Fruit fly (Drosophila melanogaster) whole organism, pupa: Measurements from ENCODE around the gene sds22.

Experiments
- CG10348 ChIP-seq: fragments of 200-800 bp; sonication (Bioruptor generic); IDR thresholded peaks from 2 replicates; pipeline ENCODE4 v1.3.6; 2022; ENCODE audit warnings: missing biosample characterization, missing genetic modification characterization
- CG12605 ChIP-seq: fragments of 200-800 bp; sonication (Bioruptor generic); IDR thresholded peaks from 2 replicates; pipeline ENCODE4 v1.3.6; 2022; ENCODE audit warnings: missing biosample characterization, missing genetic modification characterization
- CG13204 ChIP-seq: fragments of 200-800 bp; sonication (Bioruptor generic); optimal IDR thresholded peaks from 2 replicates; lab custom pipeline; 2018; ENCODE audit warnings: missing biosample characterization, mild to moderate bottlenecking, missing genetic modification characterization, moderate library complexity
- CG14655 ChIP-seq: fragments of 200-800 bp; sonication (Bioruptor generic); optimal IDR thresholded peaks from 3 replicates; lab custom pipeline; 2017; ENCODE audit warnings: mild to moderate bottlenecking, missing biosample characterization, missing genetic modification reagents, missing genetic modification characterization
- CG15710 ChIP-seq: fragments of 200-800 bp; sonication (Bioruptor generic); optimal IDR thresholded peaks from 2 replicates; lab custom pipeline; 2018; ENCODE audit warnings: missing biosample characterization, mild to moderate bottlenecking, missing genetic modification characterization, moderate library complexity
- CG17806 ChIP-seq: fragments of 200-800 bp; sonication (Bioruptor generic); optimal IDR thresholded peaks from 2 replicates; lab custom pipeline; 2018; ENCODE audit warnings: missing biosample characterization, mild to moderate bottlenecking, missing genetic modification characterization, moderate library complexity
- CG32121 ChIP-seq: fragments of 200-800 bp; sonication (Bioruptor generic); IDR thresholded peaks from 2 replicates; pipeline ENCODE4 v1.3.6; 2022; ENCODE audit warnings: missing biosample characterization, missing genetic modification characterization
- CG34367 ChIP-seq: fragments of 200-800 bp; sonication (Bioruptor generic); optimal IDR thresholded peaks from 2 replicates; lab custom pipeline; 2018; ENCODE audit warnings: missing biosample characterization, mild to moderate bottlenecking, missing genetic modification characterization
- CG4496 ChIP-seq: fragments of 200-800 bp; sonication (Bioruptor generic); IDR thresholded peaks from 3 replicates; pipeline ENCODE4 v1.3.6; 2022; ENCODE audit warnings: missing biosample characterization, missing genetic modification characterization
- CG8159 ChIP-seq: fragments of 200-800 bp; sonication (Bioruptor generic); optimal IDR thresholded peaks from 3 replicates; lab custom pipeline; 2018; ENCODE audit warnings: missing biosample characterization, mild to moderate bottlenecking, missing genetic modification characterization, moderate library complexity
- CG8301 ChIP-seq: fragments of 200-800 bp; sonication (Bioruptor generic); optimal IDR thresholded peaks from 2 replicates; lab custom pipeline; 2018; ENCODE audit warnings: missing biosample characterization, mild to moderate bottlenecking, missing genetic modification characterization
- CG9948 ChIP-seq: fragments of 200-800 bp; sonication (Bioruptor generic); optimal IDR thresholded peaks from 2 replicates; lab custom pipeline; 2018; ENCODE audit warnings: missing biosample characterization, mild to moderate bottlenecking, missing genetic modification characterization, moderate library complexity
- D1 ChIP-seq: fragments of 200-800 bp; sonication (Bioruptor generic); optimal IDR thresholded peaks from 2 replicates; lab custom pipeline; 2018; ENCODE audit warnings: missing biosample characterization, mild to moderate bottlenecking, missing genetic modification characterization, moderate library complexity
- EcR ChIP-seq: fragments of 200-800 bp; sonication (Bioruptor generic); optimal IDR thresholded peaks from 3 replicates; lab custom pipeline; 2019; ENCODE audit warnings: missing biosample characterization, missing genetic modification characterization, mild to moderate bottlenecking, moderate library complexity, missing genetic modification reagents
- Ets98B ChIP-seq: fragments of 200-800 bp; sonication (Bioruptor generic); IDR thresholded peaks from 2 replicates; pipeline ENCODE4 v1.3.6; 2022; ENCODE audit warnings: missing biosample characterization, missing genetic modification characterization
- Pif1A ChIP-seq: fragments of 200-800 bp; sonication (Bioruptor generic); optimal IDR thresholded peaks from 3 replicates; lab custom pipeline; 2016; ENCODE audit warnings: missing biosample characterization, missing genetic modification characterization
- Pif1B ChIP-seq: fragments of 200-800 bp; sonication (Bioruptor generic); optimal IDR thresholded peaks from 3 replicates; lab custom pipeline; 2016; ENCODE audit warnings: missing biosample characterization, missing genetic modification characterization
- Snoo ChIP-seq: fragments of 200-800 bp; sonication (Bioruptor generic); optimal IDR thresholded peaks from 3 replicates; lab custom pipeline; 2017; ENCODE audit warnings: missing biosample characterization, mild to moderate bottlenecking, missing genetic modification characterization, inconsistent platforms
- fd96Ca ChIP-seq: fragments of 200-800 bp; sonication (Bioruptor generic); IDR thresholded peaks from 3 replicates; pipeline ENCODE4 v1.3.6; 2022; ENCODE audit warnings: missing biosample characterization, missing genetic modification characterization
- gl ChIP-seq: fragments of 200-800 bp; sonication (Bioruptor generic); optimal IDR thresholded peaks from 2 replicates; lab custom pipeline; 2018; ENCODE audit warnings: missing biosample characterization, mild to moderate bottlenecking, missing genetic modification characterization
- rn ChIP-seq: fragments of 200-800 bp; sonication (Bioruptor generic); IDR thresholded peaks from 2 replicates; pipeline ENCODE4 v1.3.6; 2022; ENCODE audit warnings: missing biosample characterization, missing genetic modification characterization

The sds22 gene

DNA sequence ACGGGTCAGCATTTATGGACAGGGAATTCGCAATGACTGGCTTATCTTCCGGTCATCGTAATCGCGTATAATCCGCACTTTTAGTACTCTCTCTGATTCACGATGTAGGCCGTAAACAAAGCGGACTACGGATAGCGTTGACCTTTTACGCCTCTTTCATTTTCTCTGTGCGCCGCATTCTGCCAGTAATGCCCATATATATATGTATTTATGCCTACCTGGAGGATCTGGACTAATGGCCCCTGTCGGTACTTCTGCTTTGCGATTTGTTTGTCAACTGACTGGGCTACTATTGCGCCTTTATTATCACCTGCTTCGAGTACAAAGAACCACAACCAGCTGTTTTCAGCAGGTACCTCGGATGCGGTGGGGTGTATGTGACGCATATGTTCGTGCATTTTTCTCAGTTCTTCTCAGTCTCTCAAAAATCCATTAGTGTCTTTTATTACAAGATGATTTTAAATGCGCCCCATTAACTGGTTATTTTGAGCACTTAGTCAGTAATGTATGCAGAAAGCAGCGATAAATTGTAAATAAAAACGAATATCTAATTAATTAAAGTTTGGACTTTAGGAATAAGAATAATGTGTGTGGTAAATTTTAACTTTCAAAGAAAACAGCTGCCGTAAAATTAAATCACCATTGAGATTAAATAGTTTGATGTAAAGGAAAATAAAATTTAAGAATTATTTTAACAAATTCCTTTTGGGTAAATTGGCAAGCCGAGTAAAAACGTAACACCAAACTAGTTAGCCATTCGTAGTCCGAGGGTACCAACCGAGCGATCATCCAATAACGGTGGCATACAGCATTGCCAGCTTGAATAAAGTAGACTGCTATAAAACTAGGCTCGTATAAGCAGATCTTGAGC lies 3.2 kb downstream of the sds22 start, which contains the start of gene CREG:
Gene CREG (minus strand): TSS at position 323 of the 871 bp plus-strand sequence.
- TF ChIP-seq CG32121, result no peak
- TF ChIP-seq rn, result no peak
- no peak for TF ChIP-seq CG17806
- TF ChIP-seq CG15710 (tag; lab: Kevin White, UChicago), result peak; percentile 23
- no peak for TF ChIP-seq CG10348 (GFP tag; lab: Robert Waterston, UW)
- TF ChIP-seq Pif1B (GFP tag; lab: Kevin White, UChicago), result peak; percentile 18
- peak; percentile 85 for TF ChIP-seq EcR
- peak; percentile 53 for TF ChIP-seq CG14655
- no peak for TF ChIP-seq CG4496 (GFP tag; lab: Robert Waterston, UW)
- no peak for TF ChIP-seq fd96Ca
- TF ChIP-seq CG12605 (GFP tag; lab: Robert Waterston, UW), result 0 out of 2 replicates have a peak, but pooled peaks have one; percentile 7
- TF ChIP-seq D1 (tag; lab: Kevin White, UChicago), result peak; percentile 24
- TF ChIP-seq CG13204 (GFP tag; lab: Kevin White, UChicago), result no peak
- TF ChIP-seq Ets98B (GFP tag; lab: Robert Waterston, UW), result 0 out of 2 replicates have a peak, but pooled peaks have one; percentile 24
- TF ChIP-seq CG8301 (tag; lab: Kevin White, UChicago), result peak; percentile 38
- peak; percentile 11 for TF ChIP-seq CG9948 (tag; lab: Kevin White, UChicago)
- peak; percentile 32 for TF ChIP-seq Pif1A (GFP tag; lab: Kevin White, UChicago)
- no peak for TF ChIP-seq CG34367 (tag; lab: Kevin White, UChicago)
- peak; percentile 46 for TF ChIP-seq Snoo (tag; lab: Kevin White, UChicago)
- TF ChIP-seq gl, result no peak
- peak; percentile 41 for TF ChIP-seq CG8159

DNA sequence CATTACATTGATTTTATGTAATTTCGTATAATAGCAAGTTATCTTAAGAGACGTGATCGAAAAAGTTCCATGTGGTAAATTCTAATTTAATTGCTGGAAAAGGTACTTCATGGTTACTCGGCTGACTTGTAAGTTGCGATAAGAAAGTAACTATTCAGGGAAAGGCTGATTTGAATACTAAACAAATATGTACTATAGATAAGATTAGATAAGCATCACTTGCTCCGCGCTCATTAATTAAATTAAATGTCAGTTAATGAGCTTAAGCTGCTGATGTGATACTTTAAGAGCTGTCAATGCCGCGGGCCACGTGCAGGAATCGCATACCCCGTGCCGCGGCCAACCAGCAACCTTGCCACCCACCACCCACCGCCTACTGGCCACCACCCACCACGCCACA lies 8.7 kb downstream of the sds22 start:
- TF ChIP-seq CG8301 (tag; lab: Kevin White, UChicago) (no peak), EcR (no peak), CG10348 (GFP tag; lab: Robert Waterston, UW) (no peak), CG12605 (GFP tag; lab: Robert Waterston, UW) (no peak), CG4496 (GFP tag; lab: Robert Waterston, UW) (no peak), gl (no peak), CG14655 (no peak), rn (no peak), fd96Ca (no peak), CG8159 (no peak), CG32121 (no peak), CG9948 (tag; lab: Kevin White, UChicago) (no peak), Pif1A (GFP tag; lab: Kevin White, UChicago) (no peak), Ets98B (GFP tag; lab: Robert Waterston, UW) (no peak), CG34367 (tag; lab: Kevin White, UChicago) (no peak)
- TF ChIP-seq, all 21 proteins: peak for 0

DNA sequence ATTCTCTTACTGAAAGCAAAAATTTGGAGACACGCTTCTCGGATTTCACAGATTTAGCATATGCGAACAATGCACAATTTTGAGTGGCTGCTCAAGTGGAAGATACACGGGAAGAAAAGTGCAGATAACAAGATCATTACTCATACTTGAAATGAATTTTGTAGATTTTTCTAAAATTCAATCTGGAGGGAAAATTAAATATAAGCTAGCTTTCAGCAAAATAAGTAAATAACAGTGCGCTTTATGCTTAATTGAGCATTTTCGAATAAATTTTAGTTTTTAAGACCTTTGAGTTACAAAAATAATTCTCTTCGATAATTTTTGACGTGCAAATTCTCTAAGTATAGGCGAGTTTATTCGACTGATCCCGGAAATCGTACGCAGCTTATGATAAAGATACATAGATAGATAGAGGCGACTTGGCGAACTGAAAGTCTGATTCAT lies 9.3 kb downstream of the sds22 start:
- no peak for TF ChIP-seq CG10348 (GFP tag; lab: Robert Waterston, UW)
- TF ChIP-seq CG34367 (tag; lab: Kevin White, UChicago), result peak; percentile 27
- peak; percentile 44 for TF ChIP-seq gl
- peak; percentile 83 for TF ChIP-seq CG14655
- peak; percentile 48 for TF ChIP-seq CG15710 (tag; lab: Kevin White, UChicago)
- TF ChIP-seq Pif1B (GFP tag; lab: Kevin White, UChicago), result peak; percentile 50
- TF ChIP-seq CG4496 (GFP tag; lab: Robert Waterston, UW), result peak; percentile 66; the same call in 1 of the 3 replicates
- TF ChIP-seq CG17806, result peak; percentile 75
- TF ChIP-seq CG12605 (GFP tag; lab: Robert Waterston, UW), result peak; percentile 58
- no peak for TF ChIP-seq EcR
- peak; percentile 17 for TF ChIP-seq D1 (tag; lab: Kevin White, UChicago)
- peak; percentile 59 for TF ChIP-seq CG32121
- TF ChIP-seq Pif1A (GFP tag; lab: Kevin White, UChicago), result peak; percentile 83
- TF ChIP-seq CG8159, result peak; percentile 78
- TF ChIP-seq Ets98B (GFP tag; lab: Robert Waterston, UW), result peak; percentile 36; the same call in 1 of the 2 replicates
- TF ChIP-seq Snoo (tag; lab: Kevin White, UChicago), result no peak
- TF ChIP-seq CG13204 (GFP tag; lab: Kevin White, UChicago), result no peak
- peak; percentile 84 for TF ChIP-seq CG8301 (tag; lab: Kevin White, UChicago)
- TF ChIP-seq rn, result no peak
- no peak for TF ChIP-seq fd96Ca
- peak; percentile 69 for TF ChIP-seq CG9948 (tag; lab: Kevin White, UChicago)

DNA sequence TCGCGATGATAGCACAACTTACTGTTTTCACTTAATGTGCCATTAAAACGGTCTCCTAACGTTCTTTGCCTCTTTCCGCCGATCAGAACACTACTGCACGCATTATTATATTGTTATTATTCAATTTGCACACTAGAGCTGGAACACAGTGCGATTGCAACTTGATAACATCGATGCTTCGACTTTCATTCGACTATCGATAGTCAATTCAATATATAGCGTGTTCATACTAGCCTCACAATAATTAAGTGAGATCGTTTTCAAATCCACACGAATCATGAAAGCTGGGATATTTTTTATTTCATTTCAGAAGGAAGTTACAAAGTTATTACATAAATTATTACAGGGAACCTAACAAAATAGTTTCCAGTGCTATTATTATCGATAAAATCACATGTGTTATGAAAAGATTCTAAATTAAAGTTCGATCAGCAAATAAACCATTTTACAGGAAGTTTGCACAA lies 9.9 kb downstream of the sds22 start:
- TF ChIP-seq CG14655, result no peak
- peak; percentile 31; the same call in 1 of the 2 replicates for TF ChIP-seq CG32121
- TF ChIP-seq CG34367 (tag; lab: Kevin White, UChicago), result no peak
- TF ChIP-seq Ets98B (GFP tag; lab: Robert Waterston, UW), result peak; percentile 37; the same call in 1 of the 2 replicates
- TF ChIP-seq Snoo (tag; lab: Kevin White, UChicago), result peak; percentile 7
- TF ChIP-seq Pif1B (GFP tag; lab: Kevin White, UChicago), result no peak
- TF ChIP-seq CG8301 (tag; lab: Kevin White, UChicago), result no peak
- TF ChIP-seq CG9948 (tag; lab: Kevin White, UChicago), result no peak
- TF ChIP-seq EcR, result no peak
- TF ChIP-seq D1 (tag; lab: Kevin White, UChicago), result peak; percentile 8
- TF ChIP-seq gl, result no peak
- TF ChIP-seq CG17806, result no peak
- no peak for TF ChIP-seq CG8159
- TF ChIP-seq CG15710 (tag; lab: Kevin White, UChicago), result no peak
- no peak for TF ChIP-seq CG13204 (GFP tag; lab: Kevin White, UChicago)
- TF ChIP-seq CG10348 (GFP tag; lab: Robert Waterston, UW), result no peak
- TF ChIP-seq fd96Ca, result no peak
- TF ChIP-seq CG4496 (GFP tag; lab: Robert Waterston, UW), result peak; percentile 57; the same call in 1 of the 3 replicates
- no peak for TF ChIP-seq Pif1A (GFP tag; lab: Kevin White, UChicago)
